Worm (Caenorhabditis elegans) whole organism, L1 larva: ENCODE data around the gene cgt-1.

Experiments
- mdl-1 ChIP-seq, 2 experiments: fragments of 150-350 bp; optimal IDR thresholded peaks; 2 replicates each; lab custom pipeline; 2014 to 2017; ENCODE audit warnings: missing biosample characterization in 2 of 2, missing genetic modification characterization in 2 of 2, inconsistent platforms in 1 of 2
- nhr-12 ChIP-seq: sonication (generic microtip); optimal IDR thresholded peaks from 2 replicates; lab custom pipeline; 2017; ENCODE audit warnings: missing biosample characterization, missing genetic modification characterization
- nhr-76 ChIP-seq: sonication (generic microtip); optimal IDR thresholded peaks from 2 replicates; lab custom pipeline; 2017; ENCODE audit warnings: missing biosample characterization, missing genetic modification characterization
- pqm-1 ChIP-seq: sonication (generic microtip); optimal IDR thresholded peaks from 3 replicates; lab custom pipeline; 2017; ENCODE audit warnings: missing biosample characterization, missing genetic modification characterization
- skn-1 ChIP-seq: fragments of 150-350 bp; optimal IDR thresholded peaks from 2 replicates; lab custom pipeline; 2014; ENCODE audit warnings: missing biosample characterization, missing genetic modification characterization
- sox-4 ChIP-seq: sonication (generic microtip); optimal IDR thresholded peaks from 2 replicates; lab custom pipeline; 2016; ENCODE audit warnings: missing genetic modification characterization, missing compliant biosample characterization
- unc-130 ChIP-seq: fragments of 150-350 bp; optimal IDR thresholded peaks from 2 replicates; lab custom pipeline; 2017; ENCODE audit warnings: missing biosample characterization, missing genetic modification characterization, inconsistent platforms
- ztf-4 ChIP-seq: fragments of 150-350 bp; optimal IDR thresholded peaks from 2 replicates; lab custom pipeline; 2014; ENCODE audit warnings: missing biosample characterization, missing genetic modification characterization

ce11 chrV:15890115-15890514 lies 1.5 kb upstream of the cgt-1 start:
- TF ChIP-seq sox-4 (tag; lab: Kevin White, UChicago): no peak
- TF ChIP-seq nhr-12 (tag; lab: Kevin White, UChicago): no peak
- no peak for TF ChIP-seq mdl-1 (tag; optimal IDR thresholded peaks at IDR 0.05; lab: Kevin White, UChicago)
- no peak for TF ChIP-seq pqm-1 (tag; lab: Kevin White, UChicago)
- TF ChIP-seq nhr-76: no peak
- no peak for TF ChIP-seq skn-1 (tag; lab: Kevin White, UChicago)
- TF ChIP-seq unc-130: no peak
- TF ChIP-seq ztf-4 (tag; lab: Kevin White, UChicago): no peak
